Fruit fly (Drosophila melanogaster) whole organism, embryonic: Measurements from ENCODE around the gene Pif1A.

Experiments
- B-H1 ChIP-seq: fragments of 200-800 bp; sonication (Bioruptor generic); IDR thresholded peaks from 3 replicates; pipeline ENCODE4 v1.3.6; 2022; ENCODE audit warnings: missing biosample characterization, missing genetic modification characterization
- CG10366 ChIP-seq: fragments of 200-800 bp; sonication (Bioruptor generic); IDR thresholded peaks from 2 replicates; pipeline ENCODE4 v1.3.6; 2022; ENCODE audit warnings: missing biosample characterization, missing genetic modification characterization
- CG11723 ChIP-seq: fragments of 200-800 bp; sonication (Bioruptor generic); optimal IDR thresholded peaks from 2 replicates; lab custom pipeline; 2017; ENCODE audit warnings: missing biosample characterization, mild to moderate bottlenecking, missing genetic modification characterization
- CG12155 ChIP-seq: fragments of 200-800 bp; sonication (Bioruptor generic); optimal IDR thresholded peaks from 3 replicates; lab custom pipeline; 2016; ENCODE audit warnings: missing biosample characterization, missing genetic modification characterization
- CG12219 ChIP-seq: fragments of 200-800 bp; sonication (Bioruptor generic); optimal IDR thresholded peaks from 3 replicates; lab custom pipeline; 2018; ENCODE audit warnings: missing biosample characterization, mild to moderate bottlenecking, missing genetic modification characterization
- CG13424 ChIP-seq: fragments of 200-800 bp; sonication (Bioruptor generic); optimal IDR thresholded peaks from 2 replicates; lab custom pipeline; 2019; ENCODE audit warnings: missing biosample characterization, mild to moderate bottlenecking, missing genetic modification characterization, moderate library complexity
- CG13894 ChIP-seq: fragments of 200-800 bp; sonication (Bioruptor generic); optimal IDR thresholded peaks from 3 replicates; lab custom pipeline; 2018; ENCODE audit warnings: missing biosample characterization, mild to moderate bottlenecking, missing genetic modification characterization, moderate library complexity
- CG1602 ChIP-seq: fragments of 200-800 bp; sonication (Bioruptor generic); optimal IDR thresholded peaks from 3 replicates; lab custom pipeline; 2016; ENCODE audit warnings: missing biosample characterization, missing genetic modification characterization
- CG16815 ChIP-seq: fragments of 200-800 bp; sonication (Bioruptor generic); optimal IDR thresholded peaks from 3 replicates; lab custom pipeline; 2017; ENCODE audit warnings: missing biosample characterization, mild to moderate bottlenecking, missing genetic modification characterization
- CG16863 ChIP-seq: fragments of 200-800 bp; sonication (Bioruptor generic); optimal IDR thresholded peaks from 3 replicates; lab custom pipeline; 2016; ENCODE audit warnings: missing biosample characterization, missing genetic modification characterization
- CG17829 ChIP-seq: fragments of 200-800 bp; optimal IDR thresholded peaks from 2 replicates; lab custom pipeline; 2019; ENCODE audit warnings: missing biosample characterization, mild to moderate bottlenecking, missing genetic modification characterization, moderate library complexity
- CG2116 ChIP-seq: fragments of 200-800 bp; sonication (Bioruptor generic); optimal IDR thresholded peaks from 3 replicates; lab custom pipeline; 2018; ENCODE audit warnings: missing biosample characterization, mild to moderate bottlenecking, missing genetic modification characterization
- CG31224 ChIP-seq: fragments of 200-800 bp; sonication (Bioruptor generic); IDR thresholded peaks from 2 replicates; pipeline ENCODE4 v1.3.6; 2022; ENCODE audit warnings: missing biosample characterization, missing genetic modification characterization
- CG32767 ChIP-seq: fragments of 200-800 bp; sonication (Bioruptor generic); IDR thresholded peaks from 2 replicates; pipeline ENCODE4 v1.3.6; 2022; ENCODE audit warnings: missing biosample characterization, missing genetic modification characterization
- CG32772 ChIP-seq: fragments of 200-800 bp; sonication (Bioruptor generic); IDR thresholded peaks from 2 replicates; pipeline ENCODE4 v1.3.6; 2022; ENCODE audit warnings: missing biosample characterization, missing genetic modification characterization
- CG3281 ChIP-seq: fragments of 200-800 bp; sonication (Bioruptor generic); optimal IDR thresholded peaks from 3 replicates; lab custom pipeline; 2017; ENCODE audit warnings: missing biosample characterization, mild to moderate bottlenecking, missing genetic modification characterization
- CG34422 ChIP-seq: fragments of 200-800 bp; sonication (Bioruptor generic); IDR thresholded peaks from 3 replicates; pipeline ENCODE4 v1.3.6; 2022; ENCODE audit warnings: missing biosample characterization, missing genetic modification characterization
- CG3847 ChIP-seq: fragments of 200-800 bp; sonication (Bioruptor generic); IDR thresholded peaks from 2 replicates; pipeline ENCODE4 v1.3.6; 2022; ENCODE audit warnings: missing biosample characterization, missing genetic modification characterization
- CG5953 ChIP-seq: fragments of 200-800 bp; sonication (Bioruptor generic); IDR thresholded peaks from 2 replicates; pipeline ENCODE4 v1.3.6; 2022; ENCODE audit warnings: missing biosample characterization, missing genetic modification characterization
- CG6689 ChIP-seq: fragments of 200-800 bp; sonication (Bioruptor generic); IDR thresholded peaks from 2 replicates; pipeline ENCODE4 v1.3.6; 2022; ENCODE audit warnings: missing biosample characterization, missing genetic modification characterization
- CG7372 ChIP-seq: fragments of 200-800 bp; sonication (Bioruptor generic); IDR thresholded peaks from 2 replicates; pipeline ENCODE4 v1.3.6; 2022; ENCODE audit warnings: missing biosample characterization, missing genetic modification characterization
- CG7786 ChIP-seq: fragments of 200-800 bp; sonication (Bioruptor generic); optimal IDR thresholded peaks from 2 replicates; lab custom pipeline; 2016; ENCODE audit warnings: missing biosample characterization, missing genetic modification characterization
- CG7987 ChIP-seq: fragments of 200-800 bp; sonication (Bioruptor generic); optimal IDR thresholded peaks from 2 replicates; lab custom pipeline; 2018; ENCODE audit warnings: missing biosample characterization, mild to moderate bottlenecking, missing genetic modification characterization, moderate library complexity
- Dip3 ChIP-seq: fragments of 200-800 bp; sonication (Bioruptor generic); optimal IDR thresholded peaks from 3 replicates; lab custom pipeline; 2016; ENCODE audit warnings: missing biosample characterization, missing genetic modification characterization
- E2f1 ChIP-seq: fragments of 200-800 bp; sonication (Bioruptor generic); IDR thresholded peaks from 2 replicates; pipeline ENCODE4 v1.3.6; 2022; ENCODE audit warnings: missing biosample characterization, missing genetic modification characterization
- HHEX ChIP-seq: fragments of 200-800 bp; sonication (Bioruptor generic); optimal IDR thresholded peaks from 3 replicates; lab custom pipeline; 2017; ENCODE audit warnings: missing biosample characterization, mild to moderate bottlenecking, missing genetic modification characterization, missing genetic modification reagents
- Hr3 ChIP-seq: fragments of 200-800 bp; sonication (Bioruptor generic); optimal IDR thresholded peaks from 3 replicates; lab custom pipeline; 2016; ENCODE audit warnings: missing biosample characterization, missing genetic modification characterization
- Max ChIP-seq: fragments of 200-800 bp; sonication (Bioruptor generic); optimal IDR thresholded peaks from 2 replicates; lab custom pipeline; 2016; ENCODE audit warnings: missing biosample characterization, mild to moderate bottlenecking, missing genetic modification characterization
- Mrtf ChIP-seq: fragments of 200-800 bp; sonication (Bioruptor generic); IDR thresholded peaks from 3 replicates; pipeline ENCODE4 v1.3.6; 2022; ENCODE audit warnings: missing biosample characterization, missing genetic modification characterization
- NfI ChIP-seq: fragments of 200-800 bp; sonication (Bioruptor generic); optimal IDR thresholded peaks from 3 replicates; lab custom pipeline; 2018; ENCODE audit warnings: missing biosample characterization, mild to moderate bottlenecking, missing genetic modification characterization, moderate library complexity
- Oli ChIP-seq: fragments of 200-800 bp; sonication (Bioruptor generic); optimal IDR thresholded peaks from 2 replicates; lab custom pipeline; 2018; ENCODE audit warnings: missing biosample characterization, mild to moderate bottlenecking, missing genetic modification characterization, moderate library complexity
- Sox102F ChIP-seq: fragments of 200-800 bp; sonication (Bioruptor generic); optimal IDR thresholded peaks from 2 replicates; lab custom pipeline; 2018; ENCODE audit warnings: missing biosample characterization, mild to moderate bottlenecking, missing genetic modification characterization, moderate library complexity
- Spps ChIP-seq: fragments of 200-800 bp; sonication (Bioruptor generic); optimal IDR thresholded peaks from 2 replicates; lab custom pipeline; 2018; ENCODE audit warnings: missing biosample characterization, mild to moderate bottlenecking, missing genetic modification characterization
- Trl ChIP-seq, 3 experiments: fragments of >200 bp in 2 of 3; fragments of 200-800 bp in 1 of 3; sonication (Bioruptor generic) in 1 of 3; optimal IDR thresholded peaks; 2 replicates in 1 of 3; 3 replicates in 2 of 3; lab custom pipeline; 2016 to 2017; ENCODE audit warnings: missing biosample characterization in 1 of 3, missing genetic modification characterization in 1 of 3
- ase ChIP-seq: fragments of 200-800 bp; sonication (Bioruptor generic); IDR thresholded peaks from 3 replicates; pipeline ENCODE4 v1.3.6; 2022; ENCODE audit warnings: missing biosample characterization, missing genetic modification characterization
- btn ChIP-seq: fragments of 200-800 bp; sonication (Bioruptor generic); optimal IDR thresholded peaks from 2 replicates; lab custom pipeline; 2016; ENCODE audit warnings: missing biosample characterization, missing genetic modification characterization
- caup ChIP-seq: fragments of 200-800 bp; sonication (Bioruptor generic); optimal IDR thresholded peaks from 3 replicates; lab custom pipeline; 2017; ENCODE audit warnings: missing biosample characterization, mild to moderate bottlenecking, missing genetic modification characterization, moderate library complexity; ENCODE audit not compliant: severe bottlenecking
- cg ChIP-seq: fragments of 200-800 bp; sonication (Bioruptor generic); optimal IDR thresholded peaks from 3 replicates; lab custom pipeline; 2019; ENCODE audit warnings: missing biosample characterization, mild to moderate bottlenecking, missing genetic modification characterization, moderate library complexity
- chif ChIP-seq, 2 experiments: fragments of 200-800 bp; sonication (Bioruptor generic); optimal IDR thresholded peaks; 3 replicates each; lab custom pipeline; 2016; ENCODE audit warnings: missing biosample characterization in 2 of 2, missing genetic modification characterization in 2 of 2
- ems ChIP-seq: fragments of 200-800 bp; sonication (Bioruptor generic); optimal IDR thresholded peaks from 3 replicates; lab custom pipeline; 2016; ENCODE audit warnings: missing biosample characterization, missing genetic modification characterization
- kah ChIP-seq: fragments of 200-800 bp; sonication (Bioruptor generic); optimal IDR thresholded peaks from 2 replicates; lab custom pipeline; 2018; ENCODE audit warnings: missing biosample characterization, mild to moderate bottlenecking, missing genetic modification characterization
- mirr ChIP-seq: fragments of 200-800 bp; sonication (Bioruptor generic); optimal IDR thresholded peaks from 3 replicates; lab custom pipeline; 2018; ENCODE audit warnings: missing biosample characterization, mild to moderate bottlenecking, missing genetic modification characterization
- nmo ChIP-seq: fragments of 200-800 bp; sonication (Bioruptor generic); optimal IDR thresholded peaks from 2 replicates; lab custom pipeline; 2018; ENCODE audit warnings: missing biosample characterization, mild to moderate bottlenecking, missing genetic modification characterization, moderate library complexity
- otp ChIP-seq: fragments of 200-800 bp; sonication (Bioruptor generic); IDR thresholded peaks from 3 replicates; pipeline ENCODE4, ENCODE4 v1.3.6; 2022; ENCODE audit warnings: missing biosample characterization, missing genetic modification characterization
- pan ChIP-seq, 4 experiments: fragments of >200 bp in 3 of 4; fragments of 200-800 bp in 1 of 4; sonication (Bioruptor generic) in 1 of 4; optimal IDR thresholded peaks in 3 of 4; IDR thresholded peaks in 1 of 4; 2 replicates each; pipeline versions ENCODE4 v1.3.6 to Lab custom; 2017 to 2022; ENCODE audit warnings: missing biosample characterization in 2 of 4, missing genetic modification characterization in 2 of 4, mixed read lengths in 1 of 4
- pb ChIP-seq: fragments of 200-800 bp; sonication (Bioruptor generic); optimal IDR thresholded peaks from 3 replicates; lab custom pipeline; 2016; ENCODE audit warnings: missing biosample characterization, missing genetic modification characterization
- slbo ChIP-seq: fragments of 200-800 bp; sonication (Bioruptor generic); IDR thresholded peaks from 2 replicates; pipeline ENCODE4 v1.3.6; 2022; ENCODE audit warnings: missing biosample characterization, missing genetic modification characterization
- tio ChIP-seq: fragments of 200-800 bp; sonication (Bioruptor generic); optimal IDR thresholded peaks from 2 replicates; lab custom pipeline; 2017; ENCODE audit warnings: missing biosample characterization, missing genetic modification characterization, inconsistent platforms
- wdn ChIP-seq: fragments of 200-800 bp; sonication (Bioruptor generic); IDR thresholded peaks from 2 replicates; pipeline ENCODE4 v1.3.6; 2022; ENCODE audit warnings: missing biosample characterization, missing genetic modification characterization

Pif1A gene

dm6 chr3R:8784788-8785187, 16.2 kb downstream of the Pif1A start (continued):
- TF ChIP-seq HHEX (GFP tag; lab: Kevin White, UChicago) (no peak), CG2116 (peak; percentile 15), Hr3 (GFP tag; lab: Kevin White, UChicago) (peak; percentile 5), CG3281 (GFP tag; lab: Kevin White, UChicago) (no peak), otp (GFP tag; lab: Robert Waterston, UW) (peak; percentile 36; the same call in 1 of the 3 replicates), Spps (tag; lab: Kevin White, UChicago) (no peak), nmo (GFP tag; lab: Kevin White, UChicago) (peak; percentile 22), E2f1 (GFP tag; lab: Robert Waterston, UW) (peak; percentile 55; the same call in 1 of the 2 replicates), wdn (GFP tag; lab: Robert Waterston, UW) (no peak), CG6689 (GFP tag; lab: Robert Waterston, UW) (peak; percentile 35; the same call in 1 of the 2 replicates), chif (GFP tag; optimal IDR thresholded peaks at IDR 0.05; lab: Kevin White, UChicago) (peak in 1 of 2 experiments; percentile 54), mirr (GFP tag; lab: Kevin White, UChicago) (no peak), CG7372 (GFP tag; lab: Robert Waterston, UW) (peak; percentile 25; the same call in 1 of the 2 replicates), Sox102F (GFP tag; lab: Kevin White, UChicago) (peak; percentile 65), tio (peak; percentile 29), Trl (optimal IDR thresholded peaks at IDR 0.05; lab: Kevin White, UChicago) (no peak), Trl (GFP tag; optimal IDR thresholded peaks at IDR 0.05; lab: Kevin White, UChicago) (peak; percentile 24), kah (GFP tag; lab: Kevin White, UChicago) (no peak), CG31224 (peak; percentile 47; the same call in 1 of the 2 replicates), Mrtf (peak; percentile 48; the same call in 1 of the 3 replicates), CG32767 (peak; percentile 47; the same call in 1 of the 2 replicates), Dip3 (GFP tag; lab: Kevin White, UChicago) (peak; percentile 43), Max (GFP tag; lab: Kevin White, UChicago) (no peak), CG12219 (peak; percentile 48), pan (optimal IDR thresholded peaks at IDR 0.05; lab: Kevin White, UChicago) (no peak), pan (GFP tag; optimal IDR thresholded peaks at IDR 0.05 in 1 of 2, IDR thresholded peaks at IDR 0.05 in 1 of 2) (peak in 1 of 2 experiments; percentile 80), pb (GFP tag; lab: Kevin White, UChicago) (peak; percentile 3), CG17829 (tag; lab: Kevin White, UChicago) (peak; percentile 7), btn (GFP tag; lab: Kevin White, UChicago) (peak; percentile 23), ems (GFP tag; lab: Kevin White, UChicago) (peak; percentile 1), CG10366 (GFP tag; lab: Robert Waterston, UW) (peak; percentile 24; the same call in 1 of the 2 replicates), cg (GFP tag; lab: Kevin White, UChicago) (no peak), CG13894 (no peak), CG7987 (no peak), CG16863 (GFP tag; lab: Kevin White, UChicago) (peak; percentile 25), caup (GFP tag; lab: Kevin White, UChicago) (peak; percentile 37), ase (no peak), CG7786 (peak; percentile 10), CG5953 (GFP tag; lab: Robert Waterston, UW) (no peak), NfI (peak; percentile 22), CG32772 (GFP tag; lab: Robert Waterston, UW) (peak; percentile 37; the same call in 1 of the 2 replicates), Oli (tag; lab: Kevin White, UChicago) (peak; percentile 59), CG13424 (tag; lab: Kevin White, UChicago) (peak; percentile 58), CG12155 (no peak), CG11723 (GFP tag; lab: Kevin White, UChicago) (no peak), CG3847 (GFP tag; lab: Robert Waterston, UW) (peak; percentile 39; the same call in 1 of the 2 replicates), CG1602 (GFP tag; lab: Kevin White, UChicago) (peak; percentile 23), slbo (GFP tag; lab: Robert Waterston, UW) (peak; percentile 78), B-H1 (GFP tag; lab: Robert Waterston, UW) (peak; percentile 47; the same call in 2 of the 3 replicates), CG34422 (GFP tag; lab: Robert Waterston, UW) (peak; percentile 62; the same call in 2 of the 3 replicates), CG16815 (GFP tag; lab: Kevin White, UChicago) (peak; percentile 38)
